Fruit fly (Drosophila melanogaster) whole organism, pupa: ENCODE results near the gene Peritrophin-A.
"Not testable (repeated sequence)": the region's sequence is repeated elsewhere in the genome, so short reads cannot be mapped to it uniquely, and the experiment has no call there.

Source experiments
- CG10348 ChIP-seq: fragments of 200-800 bp; sonication (Bioruptor generic); IDR thresholded peaks from 2 replicates; pipeline ENCODE4 v1.3.6; 2022; ENCODE audit warnings: missing biosample characterization, missing genetic modification characterization
- CG14655 ChIP-seq: fragments of 200-800 bp; sonication (Bioruptor generic); optimal IDR thresholded peaks from 3 replicates; lab custom pipeline; 2017; ENCODE audit warnings: mild to moderate bottlenecking, missing biosample characterization, missing genetic modification reagents, missing genetic modification characterization
- CG32121 ChIP-seq: fragments of 200-800 bp; sonication (Bioruptor generic); IDR thresholded peaks from 2 replicates; pipeline ENCODE4 v1.3.6; 2022; ENCODE audit warnings: missing biosample characterization, missing genetic modification characterization
- CG4496 ChIP-seq: fragments of 200-800 bp; sonication (Bioruptor generic); IDR thresholded peaks from 3 replicates; pipeline ENCODE4 v1.3.6; 2022; ENCODE audit warnings: missing biosample characterization, missing genetic modification characterization
- CG8159 ChIP-seq: fragments of 200-800 bp; sonication (Bioruptor generic); optimal IDR thresholded peaks from 3 replicates; lab custom pipeline; 2018; ENCODE audit warnings: missing biosample characterization, mild to moderate bottlenecking, missing genetic modification characterization, moderate library complexity
- CG8301 ChIP-seq: fragments of 200-800 bp; sonication (Bioruptor generic); optimal IDR thresholded peaks from 2 replicates; lab custom pipeline; 2018; ENCODE audit warnings: missing biosample characterization, mild to moderate bottlenecking, missing genetic modification characterization
- Ets98B ChIP-seq: fragments of 200-800 bp; sonication (Bioruptor generic); IDR thresholded peaks from 2 replicates; pipeline ENCODE4 v1.3.6; 2022; ENCODE audit warnings: missing biosample characterization, missing genetic modification characterization
- Snoo ChIP-seq: fragments of 200-800 bp; sonication (Bioruptor generic); optimal IDR thresholded peaks from 3 replicates; lab custom pipeline; 2017; ENCODE audit warnings: missing biosample characterization, mild to moderate bottlenecking, missing genetic modification characterization, inconsistent platforms
- gl ChIP-seq: fragments of 200-800 bp; sonication (Bioruptor generic); optimal IDR thresholded peaks from 2 replicates; lab custom pipeline; 2018; ENCODE audit warnings: missing biosample characterization, mild to moderate bottlenecking, missing genetic modification characterization

The Peritrophin-A gene

dm6 chrX:20258939-20259338 is 14.5 kb downstream of the Peritrophin-A start, which contains the start of gene CG42577:
Gene CG42577, plus strand, starts transcription at chrX:20259239.
- TF ChIP-seq CG4496 (GFP tag; lab: Robert Waterston, UW); CG14655 (GFP tag; lab: Kevin White, UChicago); Snoo (tag; lab: Kevin White, UChicago): not testable (repeated sequence)

dm6 chrX:20269669-20270068 is 25.2 kb downstream of the Peritrophin-A start, which contains the start of gene Inx6:
Gene Inx6, minus strand, starts transcription at chrX:20269769.
- TF ChIP-seq CG8301 (tag; lab: Kevin White, UChicago), result no peak
- TF ChIP-seq CG32121 (GFP tag; lab: Robert Waterston, UW), result no peak
- no peak for TF ChIP-seq Ets98B (GFP tag; lab: Robert Waterston, UW)
- TF ChIP-seq CG14655 (GFP tag; lab: Kevin White, UChicago), result no peak
- no peak for TF ChIP-seq gl (tag; lab: Kevin White, UChicago)
- no peak for TF ChIP-seq CG10348 (GFP tag; lab: Robert Waterston, UW)
- no peak for TF ChIP-seq CG8159 (tag; lab: Kevin White, UChicago)
